Worm (Caenorhabditis elegans) whole organism, midembryonic: ENCODE data around the gene skih-2.

Source experiments
- T22C8.4 ChIP-seq: fragments of 200-800 bp; sonication (Bioruptor generic); IDR thresholded peaks from 2 replicates; pipeline ENCODE4 v1.3.6; 2022; ENCODE audit warnings: missing genetic modification characterization, missing compliant biosample characterization
- flt-1 ChIP-seq: fragments of 200-800 bp; sonication (Bioruptor generic); IDR thresholded peaks from 2 replicates; pipeline ENCODE4 v1.3.6; 2022; ENCODE audit warnings: missing genetic modification characterization, missing compliant biosample characterization
- klf-2 ChIP-seq: fragments of 200-800 bp; sonication (Bioruptor generic); conservative IDR thresholded peaks from 2 replicates; pipeline ENCODE4 v1.3.6; 2022; ENCODE audit warnings: missing genetic modification reagents, missing genetic modification characterization, missing compliant biosample characterization
- ztf-29 ChIP-seq: fragments of 200-800 bp; sonication (Bioruptor generic); IDR thresholded peaks from 2 replicates; pipeline ENCODE4 v1.3.6; 2022; ENCODE audit warnings: missing genetic modification reagents, missing genetic modification characterization, missing compliant biosample characterization

- no peak for TF ChIP-seq T22C8.4
- no peak for TF ChIP-seq flt-1 (GFP tag; lab: Robert Waterston, UW)
- no peak for TF ChIP-seq ztf-29
- no peak for TF ChIP-seq klf-2 (GFP tag; lab: Robert Waterston, UW)
Measured at ce11 chrIV:11111898-11112297, 30.3 kb downstream of the skih-2 start.
